Worm (Caenorhabditis elegans) whole organism, early embryonic: ENCODE data around the gene srh-274.
"Not testable (repeated sequence)": the region's sequence is repeated elsewhere in the genome, so short reads cannot be mapped to it uniquely, and the experiment has no call there.

Experiments used
- B0310.2 ChIP-seq: sonication (generic microtip); optimal IDR thresholded peaks from 2 replicates; lab custom pipeline; 2016; ENCODE audit warnings: mild to moderate bottlenecking, missing genetic modification characterization, missing compliant biosample characterization
- F13C5.2 ChIP-seq: sonication (generic microtip); optimal IDR thresholded peaks from 2 replicates; lab custom pipeline; 2017; ENCODE audit warnings: mild to moderate bottlenecking, missing genetic modification characterization, inconsistent platforms, missing compliant biosample characterization
- aly-1 ChIP-seq: sonication (generic microtip); optimal IDR thresholded peaks from 2 replicates; lab custom pipeline; 2016; ENCODE audit warnings: missing genetic modification characterization, missing compliant biosample characterization
- ama-1 ChIP-seq: fragments of 150-350 bp; optimal IDR thresholded peaks from 2 replicates; lab custom pipeline; 2014
- ceh-13 ChIP-seq: fragments of 200-800 bp; sonication (Bioruptor generic); optimal IDR thresholded peaks from 2 replicates; lab custom pipeline; 2018; ENCODE audit warnings: mild to moderate bottlenecking, missing genetic modification characterization, missing compliant biosample characterization
- ceh-36 ChIP-seq: sonication (generic microtip); optimal IDR thresholded peaks from 2 replicates; lab custom pipeline; 2016; ENCODE audit warnings: missing genetic modification characterization, inconsistent platforms, missing compliant biosample characterization
- ets-7 ChIP-seq: sonication (generic microtip); optimal IDR thresholded peaks from 2 replicates; lab custom pipeline; 2016; ENCODE audit warnings: missing genotype, missing genetic modification characterization, missing compliant biosample characterization
- hmbx-1 ChIP-seq: sonication (generic microtip); optimal IDR thresholded peaks from 2 replicates; lab custom pipeline; 2016; ENCODE audit warnings: mild to moderate bottlenecking, missing genetic modification characterization, missing compliant biosample characterization
- hmg-4 ChIP-seq: fragments of 200-800 bp; sonication (Bioruptor generic); optimal IDR thresholded peaks from 2 replicates; lab custom pipeline; 2018; ENCODE audit warnings: mild to moderate bottlenecking, missing genetic modification characterization, missing compliant biosample characterization
- hnd-1 ChIP-seq: sonication (generic microtip); optimal IDR thresholded peaks from 2 replicates; lab custom pipeline; 2016; ENCODE audit warnings: missing genetic modification characterization, missing compliant biosample characterization
- tbx-11 ChIP-seq: fragments of 200-800 bp; sonication (Bioruptor generic); IDR thresholded peaks from 2 replicates; pipeline ENCODE4 v1.3.6; 2022; ENCODE audit warnings: missing genetic modification characterization, missing compliant biosample characterization
- tbx-37 ChIP-seq: fragments of 200-800 bp; sonication (Bioruptor generic); conservative IDR thresholded peaks from 2 replicates; pipeline ENCODE4 v1.3.6; 2022; ENCODE audit warnings: missing genetic modification reagents, missing genetic modification characterization, missing compliant biosample characterization
- tra-4 ChIP-seq: sonication (generic microtip); optimal IDR thresholded peaks from 2 replicates; lab custom pipeline; 2017; ENCODE audit warnings: missing genetic modification characterization, missing compliant biosample characterization

- TF ChIP-seq ceh-36 (tag; lab: Kevin White, UChicago); tra-4 (tag; lab: Kevin White, UChicago); tbx-37 (GFP tag; lab: Robert Waterston, UW); hmbx-1; B0310.2 (tag; lab: Kevin White, UChicago); aly-1 (tag; lab: Kevin White, UChicago); hmg-4 (GFP tag; lab: Kevin White, UChicago); hnd-1 (tag; lab: Kevin White, UChicago); ama-1; ets-7 (tag; lab: Kevin White, UChicago); F13C5.2 (tag; lab: Kevin White, UChicago); ceh-13 (GFP tag; lab: Kevin White, UChicago); tbx-11 (GFP tag; lab: Robert Waterston, UW): not testable (repeated sequence)
These were observed 2.8 kb downstream of the srh-274 start, which contains the start of gene fbxc-40 for ce11 chrII:985703-986102.
